Worm (Caenorhabditis elegans) whole organism, midembryonic: Measurements from ENCODE around the gene oac-50.

Experiments
- T22C8.4 ChIP-seq: fragments of 200-800 bp; sonication (Bioruptor generic); IDR thresholded peaks from 2 replicates; pipeline ENCODE4 v1.3.6; 2022; ENCODE audit warnings: missing genetic modification characterization, missing compliant biosample characterization
- cog-1 ChIP-seq: sonication (generic microtip); optimal IDR thresholded peaks from 2 replicates; lab custom pipeline; 2016; ENCODE audit warnings: missing genetic modification characterization, missing compliant biosample characterization
- flt-1 ChIP-seq: fragments of 200-800 bp; sonication (Bioruptor generic); IDR thresholded peaks from 2 replicates; pipeline ENCODE4 v1.3.6; 2022; ENCODE audit warnings: missing genetic modification characterization, missing compliant biosample characterization
- klf-2 ChIP-seq: fragments of 200-800 bp; sonication (Bioruptor generic); conservative IDR thresholded peaks from 2 replicates; pipeline ENCODE4 v1.3.6; 2022; ENCODE audit warnings: missing genetic modification reagents, missing genetic modification characterization, missing compliant biosample characterization
- med-1 ChIP-seq: sonication (generic microtip); optimal IDR thresholded peaks from 2 replicates; lab custom pipeline; 2017; ENCODE audit warnings: missing genetic modification characterization, mild to moderate bottlenecking, missing compliant biosample characterization, antibody characterized with exemption, missing genetic modification reagents; ENCODE audit not compliant: insufficient read depth
- ref-1 ChIP-seq: fragments of 200-800 bp; sonication (Bioruptor generic); conservative IDR thresholded peaks from 2 replicates; pipeline ENCODE4 v1.3.6; 2022; ENCODE audit warnings: missing genetic modification reagents, missing genetic modification characterization, missing compliant biosample characterization
- tab-1 ChIP-seq: fragments of 200-800 bp; sonication (Bioruptor generic); IDR thresholded peaks from 2 replicates; pipeline ENCODE4 v1.3.6; 2022; ENCODE audit warnings: missing genetic modification characterization, missing compliant biosample characterization
- ztf-23 ChIP-seq: fragments of 200-800 bp; sonication (Bioruptor generic); IDR thresholded peaks from 2 replicates; pipeline ENCODE4 v1.3.6; 2022; ENCODE audit warnings: missing genetic modification reagents, missing genetic modification characterization, missing compliant biosample characterization
- ztf-29 ChIP-seq: fragments of 200-800 bp; sonication (Bioruptor generic); IDR thresholded peaks from 2 replicates; pipeline ENCODE4 v1.3.6; 2022; ENCODE audit warnings: missing genetic modification reagents, missing genetic modification characterization, missing compliant biosample characterization

ce11 chrV:9062341-9062740 is 11.0 kb downstream of the oac-50 start, which contains the start of gene C25E10.12:
- TF ChIP-seq flt-1 (GFP tag; lab: Robert Waterston, UW) (no peak), cog-1 (tag; lab: Kevin White, UChicago) (no peak), ztf-29 (GFP tag; lab: Robert Waterston, UW) (no peak), T22C8.4 (GFP tag; lab: Robert Waterston, UW) (no peak), ref-1 (GFP tag; lab: Robert Waterston, UW) (no peak), ztf-23 (no peak), tab-1 (GFP tag; lab: Robert Waterston, UW) (no peak), klf-2 (no peak), med-1 (GFP tag; lab: Kevin White, UChicago) (no peak)
